Worm (Caenorhabditis elegans): ENCODE results near the gene pqn-82.

The pqn-82 gene

DNA sequence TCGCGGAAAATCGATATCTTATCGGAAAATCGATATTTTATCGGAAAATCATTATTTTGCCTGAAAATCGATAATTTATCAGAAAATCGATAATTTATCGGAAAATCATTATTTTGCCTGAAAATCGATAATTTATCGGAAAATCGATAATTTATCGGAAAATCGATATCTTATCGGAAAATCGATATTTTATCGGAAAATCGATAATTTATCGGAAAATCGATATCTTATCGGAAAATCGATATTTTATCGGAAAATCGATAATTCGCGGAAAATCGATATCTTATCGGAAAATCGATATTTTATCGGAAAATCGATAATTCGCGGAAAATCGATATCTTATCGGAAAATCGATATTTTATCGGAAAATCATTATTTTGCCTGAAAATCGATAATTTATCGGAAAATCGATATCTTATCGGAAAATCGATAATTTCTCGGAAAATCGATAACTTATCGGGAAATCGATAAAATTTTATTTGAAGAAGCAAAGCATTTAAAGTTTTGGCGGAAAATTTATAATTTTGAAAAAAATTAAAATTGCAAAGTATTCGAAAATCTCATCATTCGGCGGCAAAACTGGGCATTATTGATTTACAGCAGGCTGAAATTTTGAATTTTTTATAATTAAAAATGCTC lies 41.4 kb upstream of the pqn-82 start:
- 0 out of 2 replicates have a peak, but pooled peaks have one; percentile 30 for TF ChIP-seq ctbp-1 (GFP tag; IDR thresholded peaks at IDR 0.05)
- TF ChIP-seq ceh-28 (tag; optimal IDR thresholded peaks at IDR 0.05), result peak; percentile 99
- TF ChIP-seq F44E2.7 (GFP tag; IDR thresholded peaks at IDR 0.05), result peak; percentile 99
- 0 out of 2 replicates have a peak, but pooled peaks have one; percentile 11 for TF ChIP-seq dmd-6 (GFP tag; IDR thresholded peaks at IDR 0.05)
- TF ChIP-seq hmg-1.1 (GFP tag; IDR thresholded peaks at IDR 0.05), result peak; percentile 43; the same call in 1 of the 2 replicates

DNA sequence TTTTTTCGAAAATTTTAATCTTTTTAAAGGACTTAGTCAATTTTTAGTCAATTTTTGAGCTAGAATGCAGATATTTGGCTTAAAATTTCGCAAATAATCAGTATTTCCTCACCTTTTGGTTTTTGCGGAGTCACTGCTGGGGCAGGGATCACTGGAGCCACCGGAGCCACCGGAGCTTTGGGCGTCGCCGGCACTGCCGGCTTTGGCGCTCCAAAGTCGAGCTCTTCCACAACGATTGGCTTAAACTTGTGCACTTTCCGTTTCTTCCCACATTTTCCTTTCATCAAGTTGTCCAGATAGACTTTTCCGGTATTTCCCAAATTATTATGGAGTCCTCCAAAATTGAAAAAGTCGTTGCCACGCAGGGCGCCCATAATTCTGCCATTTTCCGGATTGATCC lies 34.6 kb upstream of the pqn-82 start:
- TF ChIP-seq set-16 (GFP tag; IDR thresholded peaks at IDR 0.05) (peak; percentile 68), aly-2 (tag; optimal IDR thresholded peaks at IDR 0.05) (no peak)

DNA sequence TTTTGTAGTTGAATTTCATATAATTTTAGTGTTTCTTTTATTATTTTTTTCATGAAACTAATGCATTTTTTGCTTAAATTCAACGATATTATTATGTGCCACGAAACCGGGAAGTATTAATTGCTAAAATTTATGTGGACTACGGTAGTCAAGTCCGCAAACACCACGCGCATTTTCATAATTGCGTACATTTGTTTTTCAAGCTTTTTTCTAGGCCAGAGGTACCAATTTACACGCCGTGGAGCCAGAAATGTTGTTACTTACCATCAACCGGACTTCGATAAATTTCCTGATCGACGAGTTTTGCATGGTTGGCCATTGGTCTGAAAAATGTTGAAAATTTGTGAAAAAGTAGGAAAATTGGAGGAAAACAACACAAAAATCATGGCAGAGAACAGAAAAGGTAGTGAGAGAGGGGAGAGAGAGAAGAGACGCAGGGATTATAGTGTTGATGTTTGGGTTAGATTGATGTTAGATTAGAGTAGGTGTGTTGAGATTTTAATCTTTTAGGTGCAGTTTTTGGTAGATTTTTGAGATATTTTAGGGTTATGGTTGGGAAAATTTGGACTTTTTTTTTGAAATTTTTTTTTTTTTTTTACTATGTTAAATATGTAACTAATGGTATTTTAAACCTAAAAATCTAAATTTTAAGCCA lies 30.7 kb upstream of the pqn-82 start, which contains the start of gene clp-4:
Gene clp-4 (minus strand): TSS at position 323 of the 655 bp plus-strand sequence.
- no peak for TF ChIP-seq Y48G9A.11 (GFP tag; IDR thresholded peaks at IDR 0.05)
- TF ChIP-seq lsy-2 (tag; optimal IDR thresholded peaks at IDR 0.05), result peak in 1 of 2 experiments; percentile 56
- TF ChIP-seq zip-11 (GFP tag; IDR thresholded peaks at IDR 0.05), result no peak
- no peak for TF ChIP-seq zfp-3 (GFP tag; conservative IDR thresholded peaks at IDR 0.05)

DNA sequence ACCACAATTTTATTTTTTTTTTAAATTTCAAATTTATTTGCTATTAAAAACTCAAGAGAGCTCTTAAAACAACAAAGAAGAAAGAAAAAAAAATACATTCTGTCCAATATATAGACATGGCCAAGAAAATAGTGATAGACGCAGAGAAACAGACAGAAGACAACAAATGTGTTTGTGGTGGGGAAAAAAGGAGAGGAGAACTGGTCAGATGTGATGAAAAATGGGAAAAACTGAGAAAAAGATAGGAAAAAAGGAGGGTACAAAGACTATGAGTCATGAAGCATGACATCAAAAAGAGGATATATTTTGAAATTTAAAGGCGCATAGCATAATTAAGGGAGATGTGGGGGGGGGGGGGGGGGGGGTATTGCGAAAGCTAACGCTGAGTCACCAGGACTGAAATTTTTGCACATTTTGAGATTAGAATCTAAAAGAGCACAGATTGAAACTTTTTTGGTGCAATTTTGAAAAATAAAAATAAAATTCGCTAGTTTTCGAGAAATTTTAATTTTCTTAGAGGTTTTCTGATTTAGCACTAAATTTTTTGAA lies 29.7 kb upstream of the pqn-82 start:
- TF ChIP-seq unc-39 (tag; optimal IDR thresholded peaks at IDR 0.05) (no peak), duxl-1 (tag; optimal IDR thresholded peaks at IDR 0.05; ENCODE audit: poor library complexity) (no peak), rbr-2 (tag; optimal IDR thresholded peaks at IDR 0.05) (no peak), nhr-42 (GFP tag; IDR thresholded peaks at IDR 0.05) (no peak), nhr-41 (GFP tag; IDR thresholded peaks at IDR 0.05) (no peak), ceh-28 (tag; optimal IDR thresholded peaks at IDR 0.05) (no peak), nhr-6 (tag; optimal IDR thresholded peaks at IDR 0.05) (peak; percentile 16), dmd-6 (GFP tag; IDR thresholded peaks at IDR 0.05) (peak; percentile 36), arid-1 (GFP tag; conservative IDR thresholded peaks at IDR 0.05) (no peak), mep-1 (tag; optimal IDR thresholded peaks at IDR 0.05) (peak; percentile 76), lin-15B (tag; optimal IDR thresholded peaks at IDR 0.05) (no peak), Y105C5A.15 (GFP tag; IDR thresholded peaks at IDR 0.05) (no peak), nhr-77 (tag; optimal IDR thresholded peaks at IDR 0.05) (no peak), dpl-1 (GFP tag; optimal IDR thresholded peaks at IDR 0.05) (peak; percentile 40), spr-3 (GFP tag; optimal IDR thresholded peaks at IDR 0.05) (no peak), hmg-1.1 (GFP tag; IDR thresholded peaks at IDR 0.05) (peak; percentile 46; the same call in 1 of the 2 replicates), nhr-28 (tag; optimal IDR thresholded peaks at IDR 0.05) (peak; percentile 38), hlh-11 (tag; optimal IDR thresholded peaks at IDR 0.05) (peak; percentile 59), dve-1 (tag; optimal IDR thresholded peaks at IDR 0.05; ENCODE audit: insufficient read depth) (peak; percentile 70), daf-12 (tag; optimal IDR thresholded peaks at IDR 0.05) (no peak), nhr-48 (tag; optimal IDR thresholded peaks at IDR 0.05) (no peak), php-3 (GFP tag; IDR thresholded peaks at IDR 0.05) (no peak), ctbp-1 (GFP tag; IDR thresholded peaks at IDR 0.05) (no peak), sdz-12 (GFP tag; optimal IDR thresholded peaks at IDR 0.05) (no peak), fos-1 (tag; optimal IDR thresholded peaks at IDR 0.05) (no peak), hlh-30 (tag; optimal IDR thresholded peaks at IDR 0.05; ENCODE audit: insufficient read depth) (peak; percentile 60), lin-13 (GFP tag; optimal IDR thresholded peaks at IDR 0.05) (peak; percentile 5), zip-11 (GFP tag; IDR thresholded peaks at IDR 0.05) (no peak), mdl-1 (tag; optimal IDR thresholded peaks at IDR 0.05) (peak in 1 of 2 experiments; percentile 15), saeg-2 (GFP tag; IDR thresholded peaks at IDR 0.05) (no peak), attf-4 (tag; optimal IDR thresholded peaks at IDR 0.05) (no peak), Y5F2A.4 (GFP tag; optimal IDR thresholded peaks at IDR 0.05) (no peak), lin-38 (GFP tag; IDR thresholded peaks at IDR 0.05) (no peak), lsy-2 (tag; optimal IDR thresholded peaks at IDR 0.05) (peak in 1 of 2 experiments; percentile 78), T26A8.4 (GFP tag; IDR thresholded peaks at IDR 0.05) (no peak), egl-27 (tag; optimal IDR thresholded peaks at IDR 0.05) (no peak), set-16 (GFP tag; IDR thresholded peaks at IDR 0.05) (no peak), lin-1 (GFP tag; IDR thresholded peaks at IDR 0.05) (no peak)
